Worm (Caenorhabditis elegans): Measurements from ENCODE around the gene egas-4.

egas-4 gene

DNA sequence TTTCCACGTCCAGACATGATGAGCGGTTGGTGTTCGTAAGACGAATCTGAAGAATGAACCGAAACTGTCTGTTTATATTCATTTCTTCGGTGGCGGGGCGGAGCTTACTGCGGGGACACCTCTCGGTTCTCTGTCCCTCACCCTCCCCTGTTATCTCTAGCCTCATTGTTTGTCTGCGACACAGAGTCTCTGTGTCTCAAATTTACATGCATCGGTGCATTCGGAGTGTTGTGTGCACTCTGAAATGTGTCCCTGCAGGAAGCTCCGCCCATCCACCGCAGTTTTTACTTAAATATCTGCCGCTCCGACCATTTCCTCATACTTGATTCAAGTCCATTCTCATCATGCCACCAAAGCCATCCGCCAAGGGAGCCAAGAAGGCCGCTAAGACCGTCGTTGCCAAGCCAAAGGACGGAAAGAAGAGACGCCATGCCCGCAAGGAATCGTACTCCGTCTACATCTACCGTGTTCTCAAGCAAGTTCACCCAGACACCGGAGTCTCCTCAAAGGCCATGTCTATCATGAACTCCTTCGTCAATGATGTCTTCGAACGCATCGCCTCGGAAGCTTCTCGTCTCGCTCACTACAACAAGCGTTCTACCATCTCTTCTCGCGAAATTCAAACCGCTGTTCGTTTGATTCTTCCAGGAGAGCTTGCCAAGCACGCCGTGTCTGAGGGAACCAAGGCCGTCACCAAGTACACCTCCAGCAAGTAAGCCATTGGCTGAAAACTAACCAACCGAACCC is 11.3 kb downstream of the egas-4 start, which contains the start of the genes his-61 and his-62 (continued):
- no peak for TF ChIP-seq mxl-2 (GFP tag; conservative IDR thresholded peaks at IDR 0.05)
- TF ChIP-seq T26A8.4 (GFP tag; IDR thresholded peaks at IDR 0.05): peak; percentile 70
- 0 out of 2 replicates have a peak, but pooled peaks have one; percentile 40 for TF ChIP-seq D1046.2 (GFP tag; IDR thresholded peaks at IDR 0.05)
- TF ChIP-seq duxl-1 (tag; optimal IDR thresholded peaks at IDR 0.05; ENCODE audit: poor library complexity): peak; percentile 52
- TF ChIP-seq lin-38 (GFP tag; IDR thresholded peaks at IDR 0.05): peak; percentile 76
- TF ChIP-seq ceh-82 (tag; optimal IDR thresholded peaks at IDR 0.05): no peak
- TF ChIP-seq nhr-28 (tag; optimal IDR thresholded peaks at IDR 0.05): peak; percentile 18
- TF ChIP-seq vab-7 (GFP tag; IDR thresholded peaks at IDR 0.05): peak; percentile 40; the same call in 1 of the 2 replicates
- 0 out of 2 replicates have a peak, but pooled peaks have one; percentile 46 for TF ChIP-seq saeg-2 (GFP tag; IDR thresholded peaks at IDR 0.05)
- TF ChIP-seq nhr-77 (tag; optimal IDR thresholded peaks at IDR 0.05): peak; percentile 20
- TF ChIP-seq pha-4 (GFP tag; IDR thresholded peaks at IDR 0.05): peak; percentile 66; the same call in 1 of the 2 replicates
- TF ChIP-seq pha-4 (tag; optimal IDR thresholded peaks at IDR 0.05): no peak
- no peak for TF ChIP-seq Y105C5A.15 (GFP tag; IDR thresholded peaks at IDR 0.05)
- peak; percentile 30 for TF ChIP-seq pqm-1 (tag; optimal IDR thresholded peaks at IDR 0.05)
- TF ChIP-seq F49E8.2 (tag; optimal IDR thresholded peaks at IDR 0.05; ENCODE audit: borderline replicate concordance): peak; percentile 10
- peak; percentile 42 for TF ChIP-seq dpl-1 (GFP tag; optimal IDR thresholded peaks at IDR 0.05)
- TF ChIP-seq nhr-48 (tag; optimal IDR thresholded peaks at IDR 0.05): peak; percentile 97
- TF ChIP-seq mes-2 (tag; optimal IDR thresholded peaks at IDR 0.05; ENCODE audit: poor library complexity, severe bottlenecking): peak; percentile 83
- peak; percentile 36 for TF ChIP-seq lin-13 (GFP tag; optimal IDR thresholded peaks at IDR 0.05)
- no peak for TF ChIP-seq zag-1 (tag; optimal IDR thresholded peaks at IDR 0.05)
- TF ChIP-seq nhr-25 (tag; optimal IDR thresholded peaks at IDR 0.05; ENCODE audit: borderline replicate concordance, insufficient read depth): peak; percentile 8
- no peak for TF ChIP-seq nhr-11 (tag; optimal IDR thresholded peaks at IDR 0.05)
- peak in 1 of 2 experiments; percentile 87 for TF ChIP-seq unc-62 (GFP tag; optimal IDR thresholded peaks at IDR 0.05 in 1 of 2)
- TF ChIP-seq unc-62 (tag; optimal IDR thresholded peaks at IDR 0.05): no peak

ce11 chrIV:7485565-7486200 is 12.0 kb downstream of the egas-4 start:
- TF ChIP-seq Y105C5A.15 (GFP tag; IDR thresholded peaks at IDR 0.05) (peak; percentile 32; the same call in 1 of the 2 replicates), D1046.2 (GFP tag; IDR thresholded peaks at IDR 0.05) (0 out of 2 replicates have a peak, but pooled peaks have one; percentile 8), F49E8.2 (tag; optimal IDR thresholded peaks at IDR 0.05; ENCODE audit: borderline replicate concordance) (peak; percentile 14), lim-7 (GFP tag; IDR thresholded peaks at IDR 0.05) (peak; percentile 23; the same call in 1 of the 2 replicates), F26F4.8 (GFP tag; conservative IDR thresholded peaks at IDR 0.05) (peak; percentile 64; the same call in 1 of the 2 replicates), egl-43 (GFP tag; IDR thresholded peaks at IDR 0.05) (peak; percentile 60; the same call in 1 of the 2 replicates)

ce11 chrIV:7478134-7478533 is 19.5 kb downstream of the egas-4 start, which contains the start of gene rod-1:
TSS of gene rod-1 (plus strand) at chrIV:7478452.
- TF ChIP-seq tag-97 (GFP tag; IDR thresholded peaks at IDR 0.05) (no peak), nhr-11 (tag; optimal IDR thresholded peaks at IDR 0.05) (no peak), ztf-11 (tag; optimal IDR thresholded peaks at IDR 0.05) (no peak), nhr-76 (tag; optimal IDR thresholded peaks at IDR 0.05) (no peak), ces-1 (GFP tag; optimal IDR thresholded peaks at IDR 0.05) (no peak), aha-1 (tag) (peak; percentile 57), saeg-2 (GFP tag; IDR thresholded peaks at IDR 0.05) (no peak), fos-1 (tag; optimal IDR thresholded peaks at IDR 0.05) (no peak), T20F7.1 (GFP tag; optimal IDR thresholded peaks at IDR 0.05) (no peak), F49E8.2 (tag; optimal IDR thresholded peaks at IDR 0.05; ENCODE audit: borderline replicate concordance) (no peak), rbr-2 (tag; optimal IDR thresholded peaks at IDR 0.05) (no peak), daf-19 (GFP tag; conservative IDR thresholded peaks at IDR 0.05) (no peak), egl-43 (GFP tag; IDR thresholded peaks at IDR 0.05) (no peak), jun-1 (tag; optimal IDR thresholded peaks at IDR 0.05) (no peak), lir-3 (tag; optimal IDR thresholded peaks at IDR 0.05) (no peak), fkh-10 (GFP tag; optimal IDR thresholded peaks at IDR 0.05) (peak; percentile 12), ceh-28 (tag; optimal IDR thresholded peaks at IDR 0.05) (no peak), zfp-2 (tag; optimal IDR thresholded peaks at IDR 0.05) (no peak), dpl-1 (GFP tag; optimal IDR thresholded peaks at IDR 0.05) (peak; percentile 69), nhr-41 (GFP tag; IDR thresholded peaks at IDR 0.05) (no peak), unc-39 (tag; optimal IDR thresholded peaks at IDR 0.05) (no peak)
